Fruit fly (Drosophila melanogaster): ENCODE data around the gene Spn28B.
A peak's percentile ranks its signal among the peaks of the same experiment; 100 is the strongest.

Spn28B gene

DNA sequence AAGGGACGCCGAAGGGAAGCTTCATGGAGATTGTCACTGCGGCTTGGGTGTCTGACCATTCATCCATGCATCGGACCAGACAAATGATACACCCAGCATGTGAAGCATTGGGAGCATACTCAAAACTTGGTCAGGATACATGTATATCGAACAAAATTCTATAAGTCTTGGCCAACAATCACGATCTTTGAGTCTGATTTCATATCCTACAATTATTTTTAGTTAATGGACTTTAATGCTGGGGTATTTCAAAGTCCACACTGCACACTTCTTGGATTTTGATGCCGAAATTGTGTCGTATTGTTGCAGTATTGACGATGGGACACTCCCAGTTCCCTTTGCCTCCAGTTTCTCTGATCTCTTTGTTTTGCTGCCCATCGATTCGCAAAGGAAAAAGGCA, 37.5 kb downstream of the Spn28B start:
- TF ChIP-seq CG8478 (optimal IDR thresholded peaks at IDR 0.05) (no peak), pan (optimal IDR thresholded peaks at IDR 0.05) (no peak), usp (GFP tag; optimal IDR thresholded peaks at IDR 0.05) (no peak), EcR (GFP tag; optimal IDR thresholded peaks at IDR 0.05) (no peak), psq (optimal IDR thresholded peaks at IDR 0.05) (no peak), Dll (optimal IDR thresholded peaks at IDR 0.05) (no peak)

DNA sequence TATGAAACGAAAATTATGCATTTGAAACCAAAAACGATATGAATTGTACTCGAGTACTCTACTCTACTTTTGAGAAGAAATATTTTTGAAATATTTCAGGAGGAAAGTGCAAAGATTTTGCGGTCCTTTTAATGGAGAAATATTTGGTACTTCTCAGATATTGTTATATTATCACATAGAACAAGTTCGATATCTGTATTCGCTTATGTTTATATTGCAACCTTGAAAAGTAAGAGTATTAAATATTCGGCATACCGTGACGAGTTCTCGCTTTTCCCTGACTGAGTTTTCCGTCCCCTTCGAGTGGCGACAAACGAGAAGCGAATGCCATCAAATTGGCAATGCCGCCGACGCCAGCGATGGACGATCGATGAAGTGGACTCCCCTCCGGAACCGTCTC, 40.0 kb downstream of the Spn28B start:
- TF ChIP-seq psq (optimal IDR thresholded peaks at IDR 0.05), result no peak

DNA sequence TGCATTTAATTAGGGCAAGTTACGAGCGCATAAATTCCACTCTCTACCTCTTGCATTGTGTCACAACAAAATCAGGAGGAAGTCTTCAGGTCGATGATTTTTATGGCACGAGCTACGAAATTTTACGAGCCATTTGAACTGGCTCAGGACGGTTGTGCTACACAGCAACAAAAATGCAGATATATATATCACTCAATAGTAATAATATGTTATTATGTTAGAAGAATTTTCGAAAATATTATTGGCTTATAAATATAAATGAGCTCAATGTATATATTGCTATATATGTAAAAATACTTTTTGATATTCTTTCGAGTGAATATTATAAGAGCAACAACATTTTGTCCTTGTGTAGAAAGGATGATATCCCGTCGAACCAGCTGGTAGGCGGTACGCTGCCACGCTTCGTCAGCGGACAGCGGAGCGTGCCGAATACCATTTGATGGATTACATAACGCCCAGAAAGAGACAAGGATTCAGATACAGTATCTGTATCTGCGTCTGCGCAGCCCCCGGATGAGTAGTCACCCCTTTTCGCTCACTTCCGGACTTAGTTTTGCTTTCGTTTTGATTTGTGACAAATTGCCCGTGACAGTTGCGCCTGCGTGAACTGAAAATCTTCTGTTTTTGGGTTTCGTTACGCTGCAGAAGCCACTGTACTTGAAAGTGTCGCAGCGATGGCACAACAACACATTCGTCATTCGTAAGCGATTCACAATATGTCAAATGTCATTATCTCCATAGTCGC, 42.5 kb downstream of the Spn28B start:
- TF ChIP-seq EcR (GFP tag; optimal IDR thresholded peaks at IDR 0.05) (no peak), usp (GFP tag; optimal IDR thresholded peaks at IDR 0.05) (no peak), Dll (optimal IDR thresholded peaks at IDR 0.05) (no peak), CG8478 (optimal IDR thresholded peaks at IDR 0.05) (no peak), pan (optimal IDR thresholded peaks at IDR 0.05) (no peak), psq (optimal IDR thresholded peaks at IDR 0.05) (no peak)

DNA sequence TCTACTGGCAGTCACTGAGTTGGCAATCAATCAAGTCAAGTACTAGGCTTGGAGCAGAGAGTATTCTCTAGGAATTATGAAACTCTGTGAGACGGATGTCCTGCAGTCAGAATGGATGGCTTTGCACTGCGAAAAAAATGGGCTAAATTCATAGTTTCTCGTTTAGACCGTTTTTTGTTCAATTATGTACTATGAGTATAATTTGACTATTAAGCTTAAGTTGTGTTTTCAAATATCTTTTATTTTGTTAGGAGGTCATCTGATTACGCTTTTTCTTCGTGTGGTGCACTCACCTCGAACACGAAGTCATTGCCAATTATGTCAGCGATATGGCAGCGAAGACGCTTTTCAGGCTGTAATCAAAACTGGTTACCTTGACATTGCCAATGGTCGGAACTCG, 45.8 kb downstream of the Spn28B start:
- no peak for TF ChIP-seq CG8478 (optimal IDR thresholded peaks at IDR 0.05)
- peak in 1 of 2 experiments; percentile 22 for TF ChIP-seq EcR (GFP tag; optimal IDR thresholded peaks at IDR 0.05)

DNA sequence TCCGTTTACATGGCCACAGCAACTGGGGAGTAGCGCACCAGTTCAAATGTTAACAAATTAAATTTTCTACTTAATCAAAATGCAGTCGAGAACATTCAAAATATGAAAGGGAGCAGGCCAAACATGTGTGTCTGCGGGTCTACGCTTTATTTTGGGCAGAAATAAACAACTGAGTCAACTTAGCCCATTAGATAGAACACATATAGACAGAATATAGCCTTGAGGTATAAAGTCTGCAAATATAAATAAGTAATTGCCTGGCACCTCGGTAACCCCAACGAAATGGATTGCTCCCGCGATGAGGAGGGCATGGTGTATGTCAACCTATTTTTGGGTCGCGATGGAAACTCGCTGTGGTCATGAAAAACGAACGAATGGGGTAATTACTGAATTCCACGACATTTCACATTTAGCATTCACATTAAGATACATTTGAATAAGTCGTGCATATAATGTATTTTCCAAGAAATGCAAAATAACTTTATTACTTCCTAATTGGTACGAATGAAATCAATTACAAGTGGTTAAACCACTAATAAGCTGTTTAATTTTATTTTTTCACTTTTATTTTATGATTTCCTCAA, 46.8 kb downstream of the Spn28B start:
- no peak for TF ChIP-seq psq (optimal IDR thresholded peaks at IDR 0.05)
- no peak for TF ChIP-seq CG8478 (optimal IDR thresholded peaks at IDR 0.05)
- TF ChIP-seq EcR (GFP tag; optimal IDR thresholded peaks at IDR 0.05), result no peak
- TF ChIP-seq usp (GFP tag; optimal IDR thresholded peaks at IDR 0.05), result no peak
- TF ChIP-seq pan (optimal IDR thresholded peaks at IDR 0.05), result no peak
- no peak for TF ChIP-seq Dll (optimal IDR thresholded peaks at IDR 0.05)

DNA sequence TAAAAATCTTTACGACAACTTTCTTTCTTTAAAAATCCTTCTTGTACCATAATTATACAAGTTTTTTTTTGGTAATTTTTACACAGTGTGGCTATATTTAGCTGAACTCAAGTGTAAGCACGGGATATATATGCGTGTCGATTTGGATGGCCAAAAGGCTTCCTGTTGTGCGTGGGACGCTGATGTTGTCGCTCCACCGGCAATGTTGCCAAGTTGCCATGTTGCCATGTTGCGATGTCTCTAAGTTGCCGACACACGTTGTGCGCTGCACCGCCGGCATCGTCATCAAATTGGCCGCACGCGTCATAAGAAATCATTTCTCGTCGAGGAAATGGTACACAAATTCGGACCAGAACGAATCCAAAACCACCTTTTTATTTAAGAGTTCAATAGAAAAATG, 48.9 kb downstream of the Spn28B start:
- TF ChIP-seq pan (optimal IDR thresholded peaks at IDR 0.05), result no peak
- TF ChIP-seq CG8478 (optimal IDR thresholded peaks at IDR 0.05), result no peak
- TF ChIP-seq Dll (optimal IDR thresholded peaks at IDR 0.05), result no peak
- TF ChIP-seq psq (optimal IDR thresholded peaks at IDR 0.05), result no peak
- TF ChIP-seq usp (GFP tag; optimal IDR thresholded peaks at IDR 0.05), result no peak

DNA sequence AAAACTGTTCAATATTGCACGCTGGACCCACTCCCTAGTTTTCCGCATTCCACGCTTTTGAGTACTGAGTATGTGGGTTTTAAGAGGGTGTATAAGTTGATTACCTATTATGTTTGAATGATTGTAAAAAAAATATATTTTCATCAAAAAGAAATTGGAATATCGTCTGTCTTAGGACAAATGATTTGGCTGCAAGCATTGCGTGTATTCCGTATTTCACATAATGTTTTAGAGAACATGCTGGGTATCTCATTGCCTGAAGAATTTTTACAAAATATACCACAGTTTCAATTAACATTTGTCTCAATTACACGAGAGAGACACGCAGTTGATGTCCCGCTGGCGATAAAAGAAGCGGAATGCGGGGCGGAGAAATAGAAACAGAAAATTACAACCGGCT, 51.1 kb downstream of the Spn28B start:
- TF ChIP-seq usp (GFP tag; optimal IDR thresholded peaks at IDR 0.05) (no peak), pan (optimal IDR thresholded peaks at IDR 0.05) (no peak), Dll (optimal IDR thresholded peaks at IDR 0.05) (no peak), CG8478 (optimal IDR thresholded peaks at IDR 0.05) (no peak), EcR (GFP tag; optimal IDR thresholded peaks at IDR 0.05) (no peak), psq (optimal IDR thresholded peaks at IDR 0.05) (no peak)

Measured in whole organism.